Fruit fly (Drosophila melanogaster) whole organism, prepupa: ENCODE results near the gene Itgbn.

Experiments used
- Blimp-1 ChIP-seq: fragments of 200-800 bp; sonication (Bioruptor generic); optimal IDR thresholded peaks from 3 replicates; lab custom pipeline; 2017; ENCODE audit warnings: missing biosample characterization, missing genetic modification characterization, mild to moderate bottlenecking, moderate library complexity, missing genetic modification reagents
- CG10631 ChIP-seq: fragments of 200-800 bp; sonication (Bioruptor generic); optimal IDR thresholded peaks from 2 replicates; lab custom pipeline; 2016; ENCODE audit warnings: missing biosample characterization, missing genetic modification characterization
- CG11294 ChIP-seq: fragments of 200-800 bp; sonication (Bioruptor generic); IDR thresholded peaks from 2 replicates; pipeline ENCODE4 v1.3.6; 2022; ENCODE audit warnings: missing biosample characterization, missing genetic modification characterization
- CG11762 ChIP-seq: fragments of 200-800 bp; sonication (Bioruptor generic); optimal IDR thresholded peaks from 3 replicates; lab custom pipeline; 2016; ENCODE audit warnings: missing biosample characterization, missing genetic modification characterization; ENCODE audit not compliant: insufficient read depth
- CG11902 ChIP-seq: fragments of 200-800 bp; sonication (Bioruptor generic); optimal IDR thresholded peaks from 3 replicates; lab custom pipeline; 2016; ENCODE audit warnings: missing biosample characterization, missing genetic modification characterization
- CG15336 ChIP-seq: fragments of 200-800 bp; sonication (Bioruptor generic); IDR thresholded peaks from 2 replicates; pipeline ENCODE4 v1.3.6; 2022; ENCODE audit warnings: missing biosample characterization, missing genetic modification characterization
- CG1621 ChIP-seq: fragments of 200-800 bp; sonication (Bioruptor generic); optimal IDR thresholded peaks from 3 replicates; lab custom pipeline; 2018; ENCODE audit warnings: missing biosample characterization, mild to moderate bottlenecking, missing genetic modification characterization
- CG16779 ChIP-seq: fragments of 200-800 bp; sonication (Bioruptor generic); optimal IDR thresholded peaks from 3 replicates; lab custom pipeline; 2017; ENCODE audit warnings: missing biosample characterization, mild to moderate bottlenecking, missing genetic modification characterization
- CG31627 ChIP-seq: fragments of 200-800 bp; sonication (Bioruptor generic); optimal IDR thresholded peaks from 3 replicates; lab custom pipeline; 2016; ENCODE audit warnings: missing biosample characterization, missing genetic modification characterization
- CG32006 ChIP-seq: fragments of 200-800 bp; sonication (Bioruptor generic); optimal IDR thresholded peaks from 3 replicates; lab custom pipeline; 2017; ENCODE audit warnings: missing biosample characterization, mild to moderate bottlenecking, missing genetic modification characterization
- CG4318 ChIP-seq: fragments of 200-800 bp; sonication (Bioruptor generic); optimal IDR thresholded peaks from 3 replicates; lab custom pipeline; 2017; ENCODE audit warnings: missing biosample characterization, mild to moderate bottlenecking, missing genetic modification characterization
- CG6163 ChIP-seq: fragments of 200-800 bp; sonication (Bioruptor generic); IDR thresholded peaks from 3 replicates; pipeline ENCODE4 v1.3.6; 2022; ENCODE audit warnings: missing biosample characterization, missing genetic modification characterization
- CG6276 ChIP-seq: fragments of 200-800 bp; sonication (Bioruptor generic); optimal IDR thresholded peaks from 2 replicates; lab custom pipeline; 2017; ENCODE audit warnings: missing biosample characterization, mild to moderate bottlenecking, missing genetic modification characterization
- CG6854 ChIP-seq: fragments of 200-800 bp; sonication (Bioruptor generic); optimal IDR thresholded peaks from 2 replicates; lab custom pipeline; 2017; ENCODE audit warnings: missing biosample characterization, mild to moderate bottlenecking, missing genetic modification characterization
- CG7368 ChIP-seq: fragments of 200-800 bp; sonication (Bioruptor generic); optimal IDR thresholded peaks from 3 replicates; lab custom pipeline; 2016; ENCODE audit warnings: missing biosample characterization, missing genetic modification characterization
- CG8119 ChIP-seq: fragments of 200-800 bp; sonication (Bioruptor generic); IDR thresholded peaks from 3 replicates; pipeline ENCODE4 v1.3.6; 2022; ENCODE audit warnings: missing biosample characterization, missing genetic modification characterization
- CG8319 ChIP-seq: fragments of 200-800 bp; sonication (Bioruptor generic); optimal IDR thresholded peaks from 3 replicates; lab custom pipeline; 2016; ENCODE audit warnings: missing biosample characterization, missing genetic modification characterization
- CG8632 ChIP-seq: fragments of 200-800 bp; sonication (Bioruptor generic); optimal IDR thresholded peaks from 3 replicates; lab custom pipeline; 2016; ENCODE audit warnings: missing biosample characterization, missing genetic modification characterization
- Eip78C ChIP-seq: fragments of 200-800 bp; sonication (Bioruptor generic); peaks from one replicate; lab custom pipeline; 2016; ENCODE audit warnings: missing biosample characterization, missing genetic modification characterization
- Eip93F ChIP-seq: fragments of 200-800 bp; sonication (Bioruptor generic); optimal IDR thresholded peaks from 2 replicates; lab custom pipeline; 2016; ENCODE audit warnings: missing biosample characterization, mild to moderate bottlenecking, missing genetic modification characterization
- Ets21C ChIP-seq: fragments of 200-800 bp; sonication (Bioruptor generic); optimal IDR thresholded peaks from 3 replicates; lab custom pipeline; 2016; ENCODE audit warnings: missing biosample characterization, missing genetic modification characterization
- Ets96B ChIP-seq: fragments of 200-800 bp; optimal IDR thresholded peaks from 2 replicates; lab custom pipeline; 2019; ENCODE audit warnings: missing biosample characterization, mild to moderate bottlenecking, missing genetic modification characterization, moderate library complexity
- Gug ChIP-seq: fragments of 200-800 bp; sonication (Bioruptor generic); IDR thresholded peaks from 2 replicates; pipeline ENCODE4 v1.3.6; 2022; ENCODE audit warnings: missing biosample characterization, missing genetic modification characterization
- Hr39 ChIP-seq: fragments of 200-800 bp; sonication (Bioruptor generic); optimal IDR thresholded peaks from 2 replicates; lab custom pipeline; 2016; ENCODE audit warnings: missing biosample characterization, missing genetic modification characterization
- Hr4 ChIP-seq: fragments of 200-800 bp; sonication (Bioruptor generic); optimal IDR thresholded peaks from 3 replicates; lab custom pipeline; 2016; ENCODE audit warnings: missing biosample characterization, missing genetic modification characterization
- Lpt ChIP-seq: fragments of 200-800 bp; sonication (Bioruptor generic); optimal IDR thresholded peaks from 3 replicates; lab custom pipeline; 2016; ENCODE audit warnings: missing biosample characterization, missing genetic modification characterization
- Met ChIP-seq: fragments of 200-800 bp; sonication (Bioruptor generic); optimal IDR thresholded peaks from 3 replicates; lab custom pipeline; 2016; ENCODE audit warnings: missing biosample characterization, missing genetic modification characterization
- OdsH ChIP-seq: fragments of 200-800 bp; sonication (Bioruptor generic); optimal IDR thresholded peaks from 3 replicates; lab custom pipeline; 2016; ENCODE audit warnings: missing biosample characterization, missing genetic modification characterization
- Smox ChIP-seq: fragments of 200-800 bp; sonication (Bioruptor generic); optimal IDR thresholded peaks from 3 replicates; lab custom pipeline; 2016; ENCODE audit warnings: missing biosample characterization, missing genetic modification characterization
- Sox102F ChIP-seq: fragments of 200-800 bp; sonication (Bioruptor generic); optimal IDR thresholded peaks from 2 replicates; lab custom pipeline; 2016; ENCODE audit warnings: missing biosample characterization, mild to moderate bottlenecking, missing genetic modification characterization
- Sox14 ChIP-seq: fragments of 200-800 bp; sonication (Bioruptor generic); optimal IDR thresholded peaks from 3 replicates; lab custom pipeline; 2016; ENCODE audit warnings: missing biosample characterization, missing genetic modification characterization
- Sox15 ChIP-seq: fragments of 200-800 bp; sonication (Bioruptor generic); optimal IDR thresholded peaks from 3 replicates; lab custom pipeline; 2016; ENCODE audit warnings: missing biosample characterization, missing genetic modification characterization
- achi ChIP-seq: fragments of 200-800 bp; sonication (Bioruptor generic); optimal IDR thresholded peaks from 3 replicates; lab custom pipeline; 2016; ENCODE audit warnings: missing biosample characterization, missing genetic modification characterization
- acj6 ChIP-seq: fragments of 200-800 bp; sonication (Bioruptor generic); optimal IDR thresholded peaks from 3 replicates; lab custom pipeline; 2016; ENCODE audit warnings: missing biosample characterization, missing genetic modification characterization
- cyc ChIP-seq: fragments of 200-800 bp; sonication (Bioruptor generic); optimal IDR thresholded peaks from 3 replicates; lab custom pipeline; 2016; ENCODE audit warnings: missing biosample characterization, missing genetic modification characterization
- dac ChIP-seq: fragments of 200-800 bp; sonication (Bioruptor generic); optimal IDR thresholded peaks from 2 replicates; lab custom pipeline; 2017; ENCODE audit warnings: missing biosample characterization, mild to moderate bottlenecking, missing genetic modification characterization
- dsx ChIP-seq: fragments of 200-800 bp; optimal IDR thresholded peaks from 3 replicates; lab custom pipeline; 2019; ENCODE audit warnings: missing biosample characterization, mild to moderate bottlenecking, missing genetic modification characterization, moderate library complexity; ENCODE audit not compliant: poor library complexity, severe bottlenecking
- eg ChIP-seq: fragments of 200-800 bp; sonication (Bioruptor generic); IDR thresholded peaks from 3 replicates; pipeline ENCODE4 v1.3.6; 2022; ENCODE audit warnings: missing biosample characterization, missing genetic modification characterization
- esn ChIP-seq: fragments of 200-800 bp; sonication (Bioruptor generic); optimal IDR thresholded peaks from 2 replicates; lab custom pipeline; 2016; ENCODE audit warnings: missing biosample characterization, mild to moderate bottlenecking, missing genetic modification characterization, moderate library complexity
- fkh ChIP-seq: fragments of 200-800 bp; sonication (Bioruptor generic); optimal IDR thresholded peaks from 3 replicates; lab custom pipeline; 2017; ENCODE audit warnings: missing biosample characterization, mild to moderate bottlenecking, missing genetic modification characterization, moderate library complexity
- net ChIP-seq: fragments of 200-800 bp; sonication (Bioruptor generic); optimal IDR thresholded peaks from 3 replicates; lab custom pipeline; 2016; ENCODE audit warnings: missing biosample characterization, missing genetic modification characterization
- pdm3 ChIP-seq: fragments of 200-800 bp; sonication (Bioruptor generic); optimal IDR thresholded peaks from 3 replicates; lab custom pipeline; 2016; ENCODE audit warnings: missing biosample characterization, missing genetic modification characterization
- salr ChIP-seq, 2 experiments: fragments of 200-800 bp; sonication (Bioruptor generic); optimal IDR thresholded peaks; 3 replicates each; lab custom pipeline; 2016 to 2018; ENCODE audit warnings: missing biosample characterization in 2 of 2, missing genetic modification characterization in 2 of 2, mild to moderate bottlenecking in 1 of 2
- ss ChIP-seq, 2 experiments: fragments of 200-800 bp; sonication (Bioruptor generic); optimal IDR thresholded peaks; 2 replicates in 1 of 2; 3 replicates in 1 of 2; lab custom pipeline; 2017 to 2018; ENCODE audit warnings: mild to moderate bottlenecking in 2 of 2, missing biosample characterization in 2 of 2, missing genetic modification characterization in 2 of 2, moderate library complexity in 1 of 2
- svp ChIP-seq: fragments of 200-800 bp; sonication (Bioruptor generic); peaks from one replicate; lab custom pipeline; 2016; ENCODE audit warnings: missing biosample characterization, missing genetic modification characterization
- topi ChIP-seq: fragments of 200-800 bp; sonication (Bioruptor generic); optimal IDR thresholded peaks from 3 replicates; lab custom pipeline; 2016; ENCODE audit warnings: missing biosample characterization, missing genetic modification characterization
- vri ChIP-seq: fragments of 200-800 bp; sonication (Bioruptor generic); optimal IDR thresholded peaks from 3 replicates; lab custom pipeline; 2016; ENCODE audit warnings: missing biosample characterization, mild to moderate bottlenecking, missing genetic modification characterization

Gene Itgbn

DNA sequence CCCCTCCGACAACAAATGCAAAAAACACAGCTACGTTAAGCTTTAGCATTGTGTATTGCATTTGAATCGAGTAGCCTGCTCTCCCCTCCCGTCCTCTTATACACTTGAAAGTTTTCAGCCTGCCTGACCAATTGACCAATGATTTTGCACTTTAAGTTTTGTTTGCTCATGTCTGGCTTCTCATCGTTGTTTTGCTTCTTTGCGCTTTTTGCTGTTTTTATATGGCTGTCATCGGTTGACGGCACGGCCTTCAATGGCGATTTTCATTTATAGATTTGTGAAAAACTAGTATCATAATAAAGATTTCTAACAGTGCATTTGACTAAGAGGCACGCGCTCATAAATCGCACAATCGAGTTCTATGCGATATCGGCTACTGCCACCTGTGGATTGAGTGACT is 13.1 kb downstream of the Itgbn start (continued):
- TF ChIP-seq Gug: peak; percentile 56
- no peak for TF ChIP-seq Eip78C (GFP tag; lab: Kevin White, UChicago)
- TF ChIP-seq Ets96B: no peak
- TF ChIP-seq CG16779: no peak
- TF ChIP-seq dsx (GFP tag; lab: Kevin White, UChicago): no peak
- no peak for TF ChIP-seq Hr39
- no peak for TF ChIP-seq Met (GFP tag; lab: Kevin White, UChicago)
- no peak for TF ChIP-seq vri (GFP tag; lab: Kevin White, UChicago)
- TF ChIP-seq CG32006 (GFP tag; lab: Kevin White, UChicago): peak; percentile 62
- peak; percentile 42 for TF ChIP-seq CG6276 (GFP tag; lab: Kevin White, UChicago)
- TF ChIP-seq CG7368 (GFP tag; lab: Kevin White, UChicago): no peak
- TF ChIP-seq Sox14 (GFP tag; lab: Kevin White, UChicago): no peak
- TF ChIP-seq Sox102F (GFP tag; lab: Kevin White, UChicago): no peak
- TF ChIP-seq CG4318 (GFP tag; lab: Kevin White, UChicago): peak; percentile 25
- no peak for TF ChIP-seq ss (GFP tag; optimal IDR thresholded peaks at IDR 0.05; lab: Kevin White, UChicago)
- no peak for TF ChIP-seq achi (GFP tag; lab: Kevin White, UChicago)
- no peak; the same call in 2 of the 3 replicates for TF ChIP-seq CG8119
- peak; percentile 45; the same call in 1 of the 2 replicates for TF ChIP-seq CG11294 (GFP tag; lab: Robert Waterston, UW)
- TF ChIP-seq fkh (GFP tag; lab: Kevin White, UChicago): no peak
- no peak for TF ChIP-seq Ets21C (GFP tag; lab: Kevin White, UChicago)
- no peak for TF ChIP-seq cyc (GFP tag; lab: Kevin White, UChicago)
- TF ChIP-seq Blimp-1 (GFP tag; lab: Kevin White, UChicago): no peak
- no peak for TF ChIP-seq Eip93F (GFP tag; lab: Kevin White, UChicago)
- no peak for TF ChIP-seq CG1621
- no peak for TF ChIP-seq Sox15 (GFP tag; lab: Kevin White, UChicago)
- TF ChIP-seq, all 60 proteins: peak for 13

dm6 chr2L:21067137-21067536 is 14.3 kb downstream of the Itgbn start:
- TF ChIP-seq Smox (GFP tag; lab: Kevin White, UChicago) (no peak), vri (GFP tag; lab: Kevin White, UChicago) (no peak), dac (no peak), CG1621 (no peak), Hr4 (GFP tag; lab: Kevin White, UChicago) (peak; percentile 40), Hr39 (no peak), CG8119 (peak; percentile 43; the same call in 2 of the 3 replicates), Lpt (no peak), Eip78C (GFP tag; lab: Kevin White, UChicago) (peak; percentile 50), Ets21C (GFP tag; lab: Kevin White, UChicago) (no peak), eg (GFP tag; lab: Robert Waterston, UW) (peak; percentile 38; the same call in 1 of the 3 replicates), salr (GFP tag; optimal IDR thresholded peaks at IDR 0.05; lab: Kevin White, UChicago) (no peak), Sox102F (GFP tag; lab: Kevin White, UChicago) (no peak), CG11902 (no peak), pdm3 (no peak), topi (GFP tag; lab: Kevin White, UChicago) (no peak), Met (GFP tag; lab: Kevin White, UChicago) (no peak), CG8319 (no peak), CG10631 (GFP tag; lab: Kevin White, UChicago) (no peak), Gug (peak; percentile 35; the same call in 1 of the 2 replicates), CG6854 (GFP tag; lab: Kevin White, UChicago) (no peak), CG4318 (GFP tag; lab: Kevin White, UChicago) (peak; percentile 11), acj6 (GFP tag; lab: Kevin White, UChicago) (no peak), svp (GFP tag; lab: Kevin White, UChicago) (no peak), net (GFP tag; lab: Kevin White, UChicago) (no peak), CG31627 (GFP tag; lab: Kevin White, UChicago) (no peak), CG15336 (GFP tag; lab: Robert Waterston, UW) (peak; percentile 53; the same call in 1 of the 2 replicates), Ets96B (no peak), achi (GFP tag; lab: Kevin White, UChicago) (no peak), OdsH (GFP tag; lab: Kevin White, UChicago) (no peak), Eip93F (GFP tag; lab: Kevin White, UChicago) (no peak), fkh (GFP tag; lab: Kevin White, UChicago) (no peak), CG7368 (GFP tag; lab: Kevin White, UChicago) (no peak), Blimp-1 (GFP tag; lab: Kevin White, UChicago) (no peak), CG6163 (GFP tag; lab: Robert Waterston, UW) (no peak), CG32006 (GFP tag; lab: Kevin White, UChicago) (peak; percentile 74), Sox14 (GFP tag; lab: Kevin White, UChicago) (no peak), CG16779 (no peak), Sox15 (GFP tag; lab: Kevin White, UChicago) (no peak), esn (GFP tag; lab: Kevin White, UChicago) (no peak), CG11762 (GFP tag; lab: Kevin White, UChicago) (no peak), CG8632 (no peak)
